Fruit fly (Drosophila melanogaster): ENCODE measurements around the gene Gr93b.

Gene Gr93b

DNA sequence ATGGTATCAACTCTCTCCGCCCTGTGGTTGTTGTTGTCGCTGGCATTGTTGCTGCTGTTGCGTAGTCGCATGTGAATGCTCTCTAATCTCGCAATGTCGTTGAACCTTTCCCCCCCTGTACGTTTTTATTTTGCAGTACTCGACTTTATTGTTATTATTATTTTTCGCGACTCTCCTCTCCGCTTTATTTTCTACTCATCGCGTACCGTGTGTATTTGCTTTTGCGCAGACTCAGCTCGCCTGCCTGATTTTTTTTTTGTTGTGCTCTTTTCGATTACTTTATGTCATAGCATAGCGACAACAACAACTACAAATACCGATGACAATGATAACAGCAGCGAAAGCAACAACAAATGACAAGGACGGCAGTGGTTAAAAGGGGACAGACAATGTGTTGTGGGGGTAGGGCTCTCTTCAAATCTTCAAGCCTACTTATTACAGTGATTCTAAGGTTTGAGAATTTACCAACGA is 14.0 kb downstream of the Gr93b start:
- peak; percentile 44 for TF ChIP-seq CG15710 (tag; optimal IDR thresholded peaks at IDR 0.05)
- no peak for TF ChIP-seq Pif1B (GFP tag; optimal IDR thresholded peaks at IDR 0.05)
- no peak for TF ChIP-seq CG14655 (GFP tag; optimal IDR thresholded peaks at IDR 0.05)
- peak; percentile 98 for TF ChIP-seq EcR (GFP tag; optimal IDR thresholded peaks at IDR 0.05)
- TF ChIP-seq CG32121 (GFP tag; IDR thresholded peaks at IDR 0.05), result no peak
- TF ChIP-seq CG17806 (tag; optimal IDR thresholded peaks at IDR 0.05), result peak; percentile 77
- TF ChIP-seq CG4496 (GFP tag; IDR thresholded peaks at IDR 0.05), result no peak; the same call in 2 of the 3 replicates
- no peak for TF ChIP-seq Snoo (tag; optimal IDR thresholded peaks at IDR 0.05)
- TF ChIP-seq fd96Ca (GFP tag; IDR thresholded peaks at IDR 0.05), result peak; percentile 66; the same call in 1 of the 3 replicates
- TF ChIP-seq CG12605 (GFP tag; IDR thresholded peaks at IDR 0.05), result no peak
- no peak for TF ChIP-seq CG8301 (tag; optimal IDR thresholded peaks at IDR 0.05)
- TF ChIP-seq gl (tag; optimal IDR thresholded peaks at IDR 0.05), result peak; percentile 9
- 0 out of 2 replicates have a peak, but pooled peaks have one; percentile 4 for TF ChIP-seq Ets98B (GFP tag; IDR thresholded peaks at IDR 0.05)
- TF ChIP-seq CG8159 (tag; optimal IDR thresholded peaks at IDR 0.05), result peak; percentile 36
- no peak for TF ChIP-seq CG13204 (GFP tag; optimal IDR thresholded peaks at IDR 0.05)
- TF ChIP-seq CG34367 (tag; optimal IDR thresholded peaks at IDR 0.05), result peak; percentile 22
- no peak for TF ChIP-seq CG10348 (GFP tag; IDR thresholded peaks at IDR 0.05)
- no peak for TF ChIP-seq D1 (tag; optimal IDR thresholded peaks at IDR 0.05)
- TF ChIP-seq CG9948 (tag; optimal IDR thresholded peaks at IDR 0.05), result peak; percentile 35
- peak; percentile 49 for TF ChIP-seq Pif1A (GFP tag; optimal IDR thresholded peaks at IDR 0.05)
- TF ChIP-seq rn (GFP tag; IDR thresholded peaks at IDR 0.05), result no peak

DNA sequence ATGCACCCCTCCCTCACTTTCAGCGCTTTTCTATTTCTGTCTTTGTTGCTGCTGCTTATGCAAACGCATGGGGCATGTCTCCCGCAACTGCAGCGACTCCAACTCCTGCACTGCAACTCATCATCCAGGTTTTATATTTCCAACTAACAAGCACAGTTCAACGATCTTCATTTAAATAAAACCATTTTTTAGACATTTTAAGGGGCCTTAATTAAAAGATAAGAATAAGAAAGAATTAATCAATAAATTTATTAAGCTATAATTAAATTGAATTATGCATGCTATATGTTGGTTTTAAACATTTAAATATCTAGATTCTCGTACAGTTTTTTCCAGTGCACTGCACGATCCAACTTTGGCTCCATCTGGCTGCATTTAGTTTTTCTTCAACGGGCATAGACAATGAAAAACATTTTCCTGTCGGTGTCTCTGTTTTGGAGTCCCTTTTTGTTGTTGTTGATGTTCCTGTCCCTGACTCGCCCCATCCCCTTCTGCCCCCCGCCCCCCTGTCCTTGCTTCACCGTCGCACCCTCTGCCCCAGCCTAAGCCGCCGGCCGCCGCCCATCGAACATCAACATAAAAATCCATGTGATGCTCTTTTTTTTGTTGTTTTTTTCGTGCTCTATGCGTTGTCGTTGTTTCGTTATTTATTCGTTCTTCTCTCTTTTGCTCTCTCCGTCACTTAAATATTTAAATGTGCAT is 14.6 kb downstream of the Gr93b start:
- TF ChIP-seq EcR (GFP tag; optimal IDR thresholded peaks at IDR 0.05) (no peak), Snoo (tag; optimal IDR thresholded peaks at IDR 0.05) (no peak), CG32121 (GFP tag; IDR thresholded peaks at IDR 0.05) (peak; percentile 71), CG12605 (GFP tag; IDR thresholded peaks at IDR 0.05) (peak; percentile 66), Pif1B (GFP tag; optimal IDR thresholded peaks at IDR 0.05) (peak; percentile 79), Ets98B (GFP tag; IDR thresholded peaks at IDR 0.05) (peak; percentile 74), CG15710 (tag; optimal IDR thresholded peaks at IDR 0.05) (peak; percentile 75), CG17806 (tag; optimal IDR thresholded peaks at IDR 0.05) (peak; percentile 78), CG13204 (GFP tag; optimal IDR thresholded peaks at IDR 0.05) (peak; percentile 25), gl (tag; optimal IDR thresholded peaks at IDR 0.05) (peak; percentile 37), CG34367 (tag; optimal IDR thresholded peaks at IDR 0.05) (peak; percentile 74), CG4496 (GFP tag; IDR thresholded peaks at IDR 0.05) (peak; percentile 80), CG9948 (tag; optimal IDR thresholded peaks at IDR 0.05) (peak; percentile 92), fd96Ca (GFP tag; IDR thresholded peaks at IDR 0.05) (peak; percentile 59; the same call in 2 of the 3 replicates), rn (GFP tag; IDR thresholded peaks at IDR 0.05) (peak; percentile 58; the same call in 1 of the 2 replicates), D1 (tag; optimal IDR thresholded peaks at IDR 0.05) (peak; percentile 60), Pif1A (GFP tag; optimal IDR thresholded peaks at IDR 0.05) (peak; percentile 68), CG8301 (tag; optimal IDR thresholded peaks at IDR 0.05) (peak; percentile 92), CG10348 (GFP tag; IDR thresholded peaks at IDR 0.05) (no peak), CG8159 (tag; optimal IDR thresholded peaks at IDR 0.05) (peak; percentile 81), CG14655 (GFP tag; optimal IDR thresholded peaks at IDR 0.05) (peak; percentile 94)

- TF ChIP-seq CG13204 (GFP tag; optimal IDR thresholded peaks at IDR 0.05), result no peak
- peak; percentile 3 for TF ChIP-seq Pif1A (GFP tag; optimal IDR thresholded peaks at IDR 0.05)
- no peak for TF ChIP-seq fd96Ca (GFP tag; IDR thresholded peaks at IDR 0.05)
- TF ChIP-seq CG4496 (GFP tag; IDR thresholded peaks at IDR 0.05), result no peak
- TF ChIP-seq CG17806 (tag; optimal IDR thresholded peaks at IDR 0.05), result no peak
- no peak for TF ChIP-seq CG8159 (tag; optimal IDR thresholded peaks at IDR 0.05)
- TF ChIP-seq EcR (GFP tag; optimal IDR thresholded peaks at IDR 0.05), result no peak
- TF ChIP-seq Pif1B (GFP tag; optimal IDR thresholded peaks at IDR 0.05), result no peak
- no peak for TF ChIP-seq CG32121 (GFP tag; IDR thresholded peaks at IDR 0.05)
- no peak for TF ChIP-seq CG34367 (tag; optimal IDR thresholded peaks at IDR 0.05)
- no peak for TF ChIP-seq CG12605 (GFP tag; IDR thresholded peaks at IDR 0.05)
- TF ChIP-seq Snoo (tag; optimal IDR thresholded peaks at IDR 0.05), result no peak
- peak; percentile 17 for TF ChIP-seq CG8301 (tag; optimal IDR thresholded peaks at IDR 0.05)
- TF ChIP-seq gl (tag; optimal IDR thresholded peaks at IDR 0.05), result no peak
- no peak for TF ChIP-seq D1 (tag; optimal IDR thresholded peaks at IDR 0.05)
- peak; percentile 23 for TF ChIP-seq CG14655 (GFP tag; optimal IDR thresholded peaks at IDR 0.05)
- no peak for TF ChIP-seq CG15710 (tag; optimal IDR thresholded peaks at IDR 0.05)
- peak; percentile 21 for TF ChIP-seq CG9948 (tag; optimal IDR thresholded peaks at IDR 0.05)
- no peak for TF ChIP-seq Ets98B (GFP tag; IDR thresholded peaks at IDR 0.05)
These were observed 15.5 kb downstream of the Gr93b start for dm6 chr3R:21828040-21828526.

DNA sequence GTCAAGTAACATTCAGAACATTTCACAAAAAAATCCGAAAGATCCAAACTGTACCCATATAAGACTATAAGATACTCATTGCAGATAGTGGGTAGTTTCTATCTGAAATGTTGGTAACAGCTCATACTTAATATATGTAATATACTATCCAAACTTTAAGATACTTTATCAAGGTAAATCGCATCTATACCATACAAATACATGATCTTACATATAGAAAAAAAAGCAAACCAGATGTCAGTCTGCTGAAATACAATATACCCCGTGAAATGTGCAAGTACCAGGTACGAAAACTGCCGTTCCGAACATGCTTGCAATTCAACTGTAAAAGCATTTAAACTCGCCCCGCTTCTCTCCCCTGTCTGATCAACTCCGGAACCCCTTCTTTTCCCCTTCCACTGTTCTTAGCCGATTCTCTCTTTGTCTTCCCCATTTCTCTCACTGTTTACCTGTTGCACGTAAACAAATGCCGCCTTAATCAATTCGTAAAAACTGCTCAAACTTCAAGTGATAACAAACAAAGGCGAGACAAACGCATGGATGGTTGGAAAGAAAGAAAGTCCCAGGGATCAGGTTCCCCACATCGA is 16.0 kb downstream of the Gr93b start:
- no peak for TF ChIP-seq CG10348 (GFP tag; IDR thresholded peaks at IDR 0.05)
- peak; percentile 11 for TF ChIP-seq Pif1A (GFP tag; optimal IDR thresholded peaks at IDR 0.05)
- TF ChIP-seq CG13204 (GFP tag; optimal IDR thresholded peaks at IDR 0.05), result no peak
- no peak for TF ChIP-seq Ets98B (GFP tag; IDR thresholded peaks at IDR 0.05)
- no peak for TF ChIP-seq CG12605 (GFP tag; IDR thresholded peaks at IDR 0.05)
- TF ChIP-seq CG4496 (GFP tag; IDR thresholded peaks at IDR 0.05), result peak; percentile 28; the same call in 1 of the 3 replicates
- no peak for TF ChIP-seq fd96Ca (GFP tag; IDR thresholded peaks at IDR 0.05)
- no peak for TF ChIP-seq CG34367 (tag; optimal IDR thresholded peaks at IDR 0.05)
- peak; percentile 36 for TF ChIP-seq CG8301 (tag; optimal IDR thresholded peaks at IDR 0.05)
- no peak for TF ChIP-seq EcR (GFP tag; optimal IDR thresholded peaks at IDR 0.05)
- no peak for TF ChIP-seq gl (tag; optimal IDR thresholded peaks at IDR 0.05)
- no peak for TF ChIP-seq Pif1B (GFP tag; optimal IDR thresholded peaks at IDR 0.05)
- no peak for TF ChIP-seq D1 (tag; optimal IDR thresholded peaks at IDR 0.05)
- TF ChIP-seq CG15710 (tag; optimal IDR thresholded peaks at IDR 0.05), result no peak
- TF ChIP-seq CG32121 (GFP tag; IDR thresholded peaks at IDR 0.05), result no peak
- peak; percentile 36 for TF ChIP-seq CG14655 (GFP tag; optimal IDR thresholded peaks at IDR 0.05)
- TF ChIP-seq CG9948 (tag; optimal IDR thresholded peaks at IDR 0.05), result peak; percentile 3
- peak; percentile 33 for TF ChIP-seq Snoo (tag; optimal IDR thresholded peaks at IDR 0.05)
- no peak for TF ChIP-seq rn (GFP tag; IDR thresholded peaks at IDR 0.05)
- no peak for TF ChIP-seq CG17806 (tag; optimal IDR thresholded peaks at IDR 0.05)
- TF ChIP-seq CG8159 (tag; optimal IDR thresholded peaks at IDR 0.05), result peak; percentile 23

Data from whole organism, pupa.